Worm (Caenorhabditis elegans) whole organism, young adult: ENCODE measurements around the gene F56D2.8.

ENCODE experiments used
- D2030.7 ChIP-seq: fragments of 200-800 bp; sonication (Bioruptor generic); IDR thresholded peaks from 2 replicates; pipeline ENCODE4 v1.3.6; 2022; ENCODE audit warnings: missing genetic modification reagents, missing genetic modification characterization, missing compliant biosample characterization
- F10E7.11 ChIP-seq: sonication (generic microtip); optimal IDR thresholded peaks from 2 replicates; lab custom pipeline; 2017; ENCODE audit warnings: mild to moderate bottlenecking, missing genetic modification characterization, moderate library complexity, missing compliant biosample characterization
- F22D6.2 ChIP-seq: sonication (generic microtip); optimal IDR thresholded peaks from 2 replicates; lab custom pipeline; 2016; ENCODE audit warnings: mild to moderate bottlenecking, missing genetic modification characterization, missing compliant biosample characterization
- F57A8.1 ChIP-seq: fragments of 200-800 bp; sonication (Bioruptor generic); optimal IDR thresholded peaks from 2 replicates; lab custom pipeline; 2018; ENCODE audit warnings: mild to moderate bottlenecking, missing genetic modification characterization, moderate library complexity, missing compliant biosample characterization
- K11D2.4 ChIP-seq: fragments of 200-800 bp; sonication (Bioruptor generic); IDR thresholded peaks from 2 replicates; pipeline ENCODE4 v1.3.6; 2022; ENCODE audit warnings: missing genetic modification reagents, missing genetic modification characterization, missing compliant biosample characterization
- Y53G8AR.9 ChIP-seq: fragments of 200-800 bp; sonication (Bioruptor generic); conservative IDR thresholded peaks from 2 replicates; pipeline ENCODE4 v1.3.6; 2022; ENCODE audit warnings: missing genetic modification reagents, missing genetic modification characterization, missing compliant biosample characterization
- Y95B8A.8 ChIP-seq: fragments of 200-800 bp; sonication (Bioruptor generic); IDR thresholded peaks from 2 replicates; pipeline ENCODE4 v1.3.6; 2022; ENCODE audit warnings: missing genetic modification reagents, missing genetic modification characterization, missing compliant biosample characterization
- ZK185.1 ChIP-seq: sonication (generic microtip); optimal IDR thresholded peaks from 2 replicates; lab custom pipeline; 2016; ENCODE audit warnings: mild to moderate bottlenecking, missing genetic modification characterization, missing compliant biosample characterization; ENCODE audit not compliant: poor library complexity, severe bottlenecking
- ama-1 ChIP-seq, 3 experiments: fragments of 150-350 bp in 1 of 3; sonication (generic microtip) in 2 of 3; optimal IDR thresholded peaks; 2 replicates each; lab custom pipeline; 2014 to 2018; ENCODE audit warnings: missing biosample characterization in 2 of 3, missing genetic modification characterization in 2 of 3, missing genetic modification reagents in 2 of 3
- aptf-3 ChIP-seq: fragments of 200-800 bp; sonication (Bioruptor generic); IDR thresholded peaks from 2 replicates; pipeline ENCODE4 v1.3.6; 2022; ENCODE audit warnings: missing genetic modification characterization, missing compliant biosample characterization
- athp-1 ChIP-seq: sonication (generic microtip); optimal IDR thresholded peaks from 2 replicates; lab custom pipeline; 2017; ENCODE audit warnings: mild to moderate bottlenecking, missing genetic modification characterization, missing compliant biosample characterization
- attf-5 ChIP-seq: fragments of 200-800 bp; sonication (Bioruptor generic); optimal IDR thresholded peaks from 2 replicates; lab custom pipeline; 2018; ENCODE audit warnings: mild to moderate bottlenecking, missing genetic modification characterization, missing compliant biosample characterization
- attf-6 ChIP-seq: fragments of 200-800 bp; sonication (Bioruptor generic); IDR thresholded peaks from 2 replicates; pipeline ENCODE4 v1.3.6; 2022; ENCODE audit warnings: missing genetic modification reagents, missing genetic modification characterization, missing compliant biosample characterization
- cebp-1 ChIP-seq, 2 experiments: fragments of 200-800 bp in 1 of 2; sonication (Bioruptor generic) in 1 of 2; sonication (generic microtip) in 1 of 2; IDR thresholded peaks in 1 of 2; optimal IDR thresholded peaks in 1 of 2; 2 replicates each; pipeline versions ENCODE4 v1.3.6 to Lab custom; 2017 to 2022; ENCODE audit warnings: missing compliant biosample characterization in 2 of 2, missing genetic modification characterization in 2 of 2, mild to moderate bottlenecking in 1 of 2, missing genetic modification reagents in 1 of 2, moderate library complexity in 1 of 2
- cebp-2 ChIP-seq: fragments of 200-800 bp; sonication (Bioruptor generic); IDR thresholded peaks from 2 replicates; pipeline ENCODE4 v1.3.6; 2022; ENCODE audit warnings: missing genetic modification characterization, missing compliant biosample characterization
- ceh-27 ChIP-seq: fragments of 200-800 bp; sonication (Bioruptor generic); optimal IDR thresholded peaks from 2 replicates; lab custom pipeline; 2018; ENCODE audit warnings: mild to moderate bottlenecking, missing genetic modification characterization, moderate library complexity, missing compliant biosample characterization
- ceh-91 ChIP-seq: fragments of 200-800 bp; sonication (Bioruptor generic); IDR thresholded peaks from 2 replicates; pipeline ENCODE4 v1.3.6; 2022; ENCODE audit warnings: missing genetic modification reagents, missing genetic modification characterization, missing compliant biosample characterization
- dpl-1 ChIP-seq: fragments of 150-350 bp; optimal IDR thresholded peaks from 2 replicates; lab custom pipeline; 2014; ENCODE audit warnings: missing biosample characterization, missing genetic modification reagents, missing genetic modification characterization
- fkh-3 ChIP-seq: sonication (generic microtip); optimal IDR thresholded peaks from 2 replicates; lab custom pipeline; 2016; ENCODE audit warnings: mild to moderate bottlenecking, missing genetic modification characterization, missing compliant biosample characterization
- gei-17 ChIP-seq: fragments of 200-800 bp; sonication (Bioruptor generic); optimal IDR thresholded peaks from 2 replicates; lab custom pipeline; 2018; ENCODE audit warnings: mild to moderate bottlenecking, missing genetic modification characterization, missing compliant biosample characterization
- lag-1 ChIP-seq: fragments of 200-800 bp; sonication (Bioruptor generic); IDR thresholded peaks from 2 replicates; pipeline ENCODE4 v1.3.6; 2022; ENCODE audit warnings: missing genetic modification reagents, missing genetic modification characterization, missing compliant biosample characterization
- let-526 ChIP-seq: fragments of 200-800 bp; sonication (Bioruptor generic); IDR thresholded peaks from 2 replicates; pipeline ENCODE4 v1.3.6; 2022; ENCODE audit warnings: missing genetic modification reagents, missing genetic modification characterization, missing compliant biosample characterization
- let-607 ChIP-seq, 2 experiments: fragments of 200-800 bp in 1 of 2; sonication (Bioruptor generic) in 1 of 2; sonication (generic microtip) in 1 of 2; optimal IDR thresholded peaks; 2 replicates each; lab custom pipeline; 2016 to 2018; ENCODE audit warnings: mild to moderate bottlenecking in 2 of 2, missing compliant biosample characterization in 2 of 2, missing genetic modification characterization in 2 of 2, moderate library complexity in 2 of 2, missing genotype in 1 of 2
- lin-26 ChIP-seq: fragments of 200-800 bp; sonication (Bioruptor generic); IDR thresholded peaks from 2 replicates; pipeline ENCODE4 v1.3.6; 2022; ENCODE audit warnings: missing genetic modification reagents, missing genetic modification characterization, missing compliant biosample characterization
- lin-54 ChIP-seq: fragments of 200-800 bp; sonication (Bioruptor generic); optimal IDR thresholded peaks from 2 replicates; lab custom pipeline; 2018; ENCODE audit warnings: mild to moderate bottlenecking, missing genetic modification characterization, missing compliant biosample characterization
- lsl-1 ChIP-seq: fragments of 200-800 bp; sonication (Bioruptor generic); optimal IDR thresholded peaks from 2 replicates; lab custom pipeline; 2018; ENCODE audit warnings: mild to moderate bottlenecking, missing genetic modification characterization, moderate library complexity, missing compliant biosample characterization
- lsy-27 ChIP-seq: sonication (generic microtip); optimal IDR thresholded peaks from 2 replicates; lab custom pipeline; 2017; ENCODE audit warnings: missing genetic modification characterization, mild to moderate bottlenecking, missing compliant biosample characterization, antibody characterized with exemption, missing genotype, borderline replicate concordance; ENCODE audit not compliant: insufficient read depth
- madf-10 ChIP-seq: sonication (generic microtip); optimal IDR thresholded peaks from 2 replicates; lab custom pipeline; 2016; ENCODE audit warnings: mild to moderate bottlenecking, missing genetic modification characterization, missing compliant biosample characterization
- madf-6 ChIP-seq: fragments of 200-800 bp; sonication (Bioruptor generic); IDR thresholded peaks from 2 replicates; pipeline ENCODE4 v1.3.6; 2022; ENCODE audit warnings: missing genetic modification reagents, missing genetic modification characterization, missing compliant biosample characterization
- madf-8 ChIP-seq: fragments of 200-800 bp; sonication (Bioruptor generic); conservative IDR thresholded peaks from 2 replicates; pipeline ENCODE4 v1.3.6; 2022; ENCODE audit warnings: missing genetic modification reagents, missing genetic modification characterization, missing compliant biosample characterization
- mcd-1 ChIP-seq: fragments of 200-800 bp; sonication (Bioruptor generic); IDR thresholded peaks from 2 replicates; pipeline ENCODE4 v1.3.6; 2022; ENCODE audit warnings: missing genetic modification reagents, missing genetic modification characterization, missing compliant biosample characterization
- nhr-179 ChIP-seq: sonication (generic microtip); optimal IDR thresholded peaks from 2 replicates; lab custom pipeline; 2016; ENCODE audit warnings: mild to moderate bottlenecking, missing genetic modification characterization, missing compliant biosample characterization
- nhr-90 ChIP-seq: sonication (generic microtip); optimal IDR thresholded peaks from 2 replicates; lab custom pipeline; 2016; ENCODE audit warnings: missing genotype, mild to moderate bottlenecking, missing genetic modification characterization, missing compliant biosample characterization
- pbrm-1 ChIP-seq: fragments of 200-800 bp; sonication (Bioruptor generic); IDR thresholded peaks from 2 replicates; pipeline ENCODE4 v1.3.6; 2022; ENCODE audit warnings: missing genetic modification reagents, missing genetic modification characterization, missing compliant biosample characterization
- pha-4 ChIP-seq: fragments of 150-350 bp; sonication (generic microtip); optimal IDR thresholded peaks from 2 replicates; lab custom pipeline; 2014; ENCODE audit warnings: missing biosample characterization, missing genetic modification reagents, missing genetic modification characterization
- repo-1 ChIP-seq: sonication (generic microtip); optimal IDR thresholded peaks from 2 replicates; lab custom pipeline; 2017; ENCODE audit warnings: mild to moderate bottlenecking, missing genetic modification characterization, missing compliant biosample characterization
- rpc-1 ChIP-seq, 2 experiments: fragments of 150-350 bp in 1 of 2; sonication (generic microtip) in 1 of 2; optimal IDR thresholded peaks; 2 replicates each; lab custom pipeline; 2014 to 2018; ENCODE audit warnings: missing biosample characterization in 1 of 2, missing genetic modification characterization in 1 of 2, missing genetic modification reagents in 1 of 2, missing genotype in 1 of 2
- sdz-38 ChIP-seq: sonication (generic microtip); optimal IDR thresholded peaks from 2 replicates; lab custom pipeline; 2016; ENCODE audit warnings: missing genotype, missing genetic modification characterization, missing compliant biosample characterization
- snpc-1.1 ChIP-seq: sonication (generic microtip); optimal IDR thresholded peaks from 2 replicates; lab custom pipeline; 2017; ENCODE audit warnings: missing genetic modification characterization, mild to moderate bottlenecking, missing compliant biosample characterization, antibody characterized with exemption, moderate library complexity, missing genotype, missing genetic modification reagents; ENCODE audit not compliant: insufficient read depth
- snpc-1.3 ChIP-seq: sonication (generic microtip); optimal IDR thresholded peaks from 2 replicates; lab custom pipeline; 2017; ENCODE audit warnings: missing genetic modification characterization, mild to moderate bottlenecking, missing compliant biosample characterization, antibody characterized with exemption, moderate library complexity, missing genotype, missing genetic modification reagents; ENCODE audit not compliant: insufficient read depth
- unc-130 ChIP-seq: sonication (generic microtip); optimal IDR thresholded peaks from 2 replicates; lab custom pipeline; 2016; ENCODE audit warnings: missing genetic modification reagents, missing genetic modification characterization, missing compliant biosample characterization
- ztf-18 ChIP-seq: sonication (generic microtip); optimal IDR thresholded peaks from 2 replicates; lab custom pipeline; 2016; ENCODE audit warnings: missing genotype, mild to moderate bottlenecking, missing genetic modification characterization, missing compliant biosample characterization

F56D2.8 gene

DNA sequence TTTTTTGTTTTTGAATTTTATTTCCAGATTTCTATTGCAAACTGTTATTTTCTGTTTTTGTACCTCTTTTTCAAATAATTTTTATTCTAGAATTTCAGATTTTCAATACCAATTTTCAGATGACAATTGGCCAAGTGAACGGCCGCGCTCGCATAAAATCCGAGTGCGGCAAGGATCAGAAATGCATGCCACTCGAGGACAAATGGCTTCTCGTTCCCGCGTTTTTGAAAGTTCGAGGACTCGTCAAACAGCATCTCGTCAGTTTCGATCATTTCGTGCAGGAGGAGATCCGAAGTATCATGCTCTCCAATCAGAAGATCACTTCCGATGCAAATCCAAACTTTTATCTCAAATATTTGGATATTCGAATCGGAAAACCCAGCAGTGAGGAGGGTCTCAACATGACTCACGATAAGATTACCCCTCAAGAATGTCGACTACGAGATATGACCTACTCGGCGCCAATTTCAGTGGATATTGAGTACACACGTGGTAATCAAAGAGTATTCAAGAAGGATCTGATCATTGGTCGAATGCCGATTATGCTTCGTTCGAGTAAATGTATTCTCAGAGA lies 25.3 kb downstream of the F56D2.8 start, which contains the start of gene rpc-2 (continued):
- no peak for TF ChIP-seq madf-8 (GFP tag; lab: Robert Waterston, UW)

- TF ChIP-seq K11D2.4 = no peak
- TF ChIP-seq rpc-1 (optimal IDR thresholded peaks at IDR 0.05; lab: Kevin White, UChicago) = peak; percentile 43
- no peak for TF ChIP-seq rpc-1 (tag; optimal IDR thresholded peaks at IDR 0.05; lab: Kevin White, UChicago)
- no peak for TF ChIP-seq ceh-91 (GFP tag; lab: Robert Waterston, UW)
- no peak for TF ChIP-seq sdz-38 (tag; lab: Kevin White, UChicago)
- TF ChIP-seq pbrm-1 = peak; percentile 78
- TF ChIP-seq fkh-3 = no peak
- TF ChIP-seq mcd-1 (GFP tag; lab: Robert Waterston, UW) = peak; percentile 74
- TF ChIP-seq nhr-90 (tag; lab: Kevin White, UChicago) = no peak
- TF ChIP-seq ceh-27 (GFP tag; lab: Kevin White, UChicago) = peak; percentile 61
- peak; percentile 71 for TF ChIP-seq snpc-1.1 (tag; lab: Kevin White, UChicago)
- TF ChIP-seq dpl-1 (GFP tag; lab: Kevin White, UChicago) = no peak
- TF ChIP-seq lsl-1 = peak; percentile 58
- peak; percentile 6 for TF ChIP-seq F22D6.2 (tag; lab: Kevin White, UChicago)
- no peak for TF ChIP-seq cebp-2
- TF ChIP-seq madf-10 = peak; percentile 43
- TF ChIP-seq attf-5 (GFP tag; lab: Kevin White, UChicago) = peak; percentile 78
- peak; percentile 89 for TF ChIP-seq madf-6 (GFP tag; lab: Robert Waterston, UW)
- TF ChIP-seq gei-17 (GFP tag; lab: Kevin White, UChicago) = no peak
- TF ChIP-seq D2030.7 (GFP tag; lab: Robert Waterston, UW) = peak; percentile 64; the same call in 1 of the 2 replicates
- no peak for TF ChIP-seq lsy-27 (tag; lab: Kevin White, UChicago)
- TF ChIP-seq aptf-3 (GFP tag; lab: Robert Waterston, UW) = no peak
- TF ChIP-seq let-607 (tag; optimal IDR thresholded peaks at IDR 0.05; lab: Kevin White, UChicago) = peak; percentile 14 to 58
- no peak for TF ChIP-seq Y95B8A.8 (GFP tag; lab: Robert Waterston, UW)
- no peak for TF ChIP-seq repo-1 (tag; lab: Kevin White, UChicago)
- TF ChIP-seq F57A8.1 (GFP tag; lab: Kevin White, UChicago) = no peak
- TF ChIP-seq madf-8 (GFP tag; lab: Robert Waterston, UW) = peak; percentile 37; the same call in 1 of the 2 replicates
- TF ChIP-seq snpc-1.3 = peak; percentile 93
- TF ChIP-seq pha-4 (tag; lab: Kevin White, UChicago) = no peak
- TF ChIP-seq attf-6 = no peak
- peak; percentile 87 for TF ChIP-seq ZK185.1 (tag; lab: Kevin White, UChicago)
- no peak for TF ChIP-seq Y53G8AR.9 (GFP tag; lab: Robert Waterston, UW)
- peak; percentile 42 for TF ChIP-seq ztf-18 (tag; lab: Kevin White, UChicago)
- TF ChIP-seq F10E7.11 (tag; lab: Kevin White, UChicago) = peak; percentile 19
- TF ChIP-seq cebp-1 (GFP tag; IDR thresholded peaks at IDR 0.05; lab: Robert Waterston, UW) = no peak
- peak; percentile 83 for TF ChIP-seq cebp-1 (tag; optimal IDR thresholded peaks at IDR 0.05; lab: Kevin White, UChicago)
- no peak for TF ChIP-seq nhr-179 (tag; lab: Kevin White, UChicago)
- 0 out of 2 replicates have a peak, but pooled peaks have one; percentile 41 for TF ChIP-seq lin-26 (GFP tag; lab: Robert Waterston, UW)
- peak; percentile 28 for TF ChIP-seq athp-1
- TF ChIP-seq unc-130 (GFP tag; lab: Kevin White, UChicago) = peak; percentile 21
- no peak for TF ChIP-seq ama-1 (optimal IDR thresholded peaks at IDR 0.05; lab: Kevin White, UChicago)
- peak in 1 of 2 experiments; percentile 31 for TF ChIP-seq ama-1 (GFP tag; optimal IDR thresholded peaks at IDR 0.05; lab: Kevin White, UChicago)
- TF ChIP-seq let-526 (GFP tag; lab: Robert Waterston, UW) = no peak
- TF ChIP-seq lin-54 (GFP tag; lab: Kevin White, UChicago) = peak; percentile 81
- TF ChIP-seq lag-1 = no peak
Observed at ce11 chrIII:5554884-5555500, 27.7 kb downstream of the F56D2.8 start, which contains the start of the genes nmad-1 and hach-1. TSS of gene nmad-1 (minus strand) at chrIII:5554934. TSS of gene hach-1 (plus strand) at chrIII:5555450.
